Fruit fly (Drosophila melanogaster): ENCODE data around the gene PEK.

The PEK gene

dm6 chr3R:5454334-5454733 is 10.2 kb downstream of the PEK start:
- TF ChIP-seq CG4496 (GFP tag; IDR thresholded peaks at IDR 0.05) (no peak), CG8301 (tag; optimal IDR thresholded peaks at IDR 0.05) (no peak), Snoo (tag; optimal IDR thresholded peaks at IDR 0.05) (no peak), CG8159 (tag; optimal IDR thresholded peaks at IDR 0.05) (no peak), CG12605 (GFP tag; IDR thresholded peaks at IDR 0.05) (no peak), CG9948 (tag; optimal IDR thresholded peaks at IDR 0.05) (no peak), Ets98B (GFP tag; IDR thresholded peaks at IDR 0.05) (no peak), CG10348 (GFP tag; IDR thresholded peaks at IDR 0.05) (no peak), gl (tag; optimal IDR thresholded peaks at IDR 0.05) (no peak), CG32121 (GFP tag; IDR thresholded peaks at IDR 0.05) (no peak), Pif1B (GFP tag; optimal IDR thresholded peaks at IDR 0.05) (no peak), CG14655 (GFP tag; optimal IDR thresholded peaks at IDR 0.05) (no peak), fd96Ca (GFP tag; IDR thresholded peaks at IDR 0.05) (no peak), EcR (GFP tag; optimal IDR thresholded peaks at IDR 0.05) (no peak), rn (GFP tag; IDR thresholded peaks at IDR 0.05) (no peak)

- no peak for TF ChIP-seq CG4496 (GFP tag; IDR thresholded peaks at IDR 0.05)
- no peak for TF ChIP-seq CG10348 (GFP tag; IDR thresholded peaks at IDR 0.05)
- no peak for TF ChIP-seq CG34367 (tag; optimal IDR thresholded peaks at IDR 0.05)
- TF ChIP-seq D1 (tag; optimal IDR thresholded peaks at IDR 0.05) = no peak
- TF ChIP-seq CG32121 (GFP tag; IDR thresholded peaks at IDR 0.05) = no peak
Measured at dm6 chr3R:5438750-5439149, 25.8 kb downstream of the PEK start.

dm6 chr3R:5429786-5430185 is 34.8 kb downstream of the PEK start:
- TF ChIP-seq CG17806 (tag; optimal IDR thresholded peaks at IDR 0.05) (no peak), CG13204 (GFP tag; optimal IDR thresholded peaks at IDR 0.05) (no peak), CG8301 (tag; optimal IDR thresholded peaks at IDR 0.05) (no peak), CG32121 (GFP tag; IDR thresholded peaks at IDR 0.05) (no peak), gl (tag; optimal IDR thresholded peaks at IDR 0.05) (no peak), EcR (GFP tag; optimal IDR thresholded peaks at IDR 0.05) (no peak), CG4496 (GFP tag; IDR thresholded peaks at IDR 0.05) (no peak), D1 (tag; optimal IDR thresholded peaks at IDR 0.05) (no peak), CG14655 (GFP tag; optimal IDR thresholded peaks at IDR 0.05) (no peak), Pif1A (GFP tag; optimal IDR thresholded peaks at IDR 0.05) (no peak), CG15710 (tag; optimal IDR thresholded peaks at IDR 0.05) (no peak), Pif1B (GFP tag; optimal IDR thresholded peaks at IDR 0.05) (no peak), CG9948 (tag; optimal IDR thresholded peaks at IDR 0.05) (no peak), CG10348 (GFP tag; IDR thresholded peaks at IDR 0.05) (no peak)

- no peak for TF ChIP-seq Pif1A (GFP tag; optimal IDR thresholded peaks at IDR 0.05)
- no peak for TF ChIP-seq CG34367 (tag; optimal IDR thresholded peaks at IDR 0.05)
- TF ChIP-seq fd96Ca (GFP tag; IDR thresholded peaks at IDR 0.05) = no peak
- TF ChIP-seq CG8301 (tag; optimal IDR thresholded peaks at IDR 0.05) = no peak
- TF ChIP-seq Ets98B (GFP tag; IDR thresholded peaks at IDR 0.05) = no peak
- TF ChIP-seq CG32121 (GFP tag; IDR thresholded peaks at IDR 0.05) = no peak
Measured at dm6 chr3R:5427157-5427556, 37.4 kb downstream of the PEK start, which contains the start of gene CG12147. TSS of gene CG12147 (minus strand) at chr3R:5427257.

- no peak for TF ChIP-seq gl (tag; optimal IDR thresholded peaks at IDR 0.05)
- TF ChIP-seq CG10348 (GFP tag; IDR thresholded peaks at IDR 0.05) = no peak
- TF ChIP-seq D1 (tag; optimal IDR thresholded peaks at IDR 0.05) = no peak
- no peak for TF ChIP-seq rn (GFP tag; IDR thresholded peaks at IDR 0.05)
- TF ChIP-seq fd96Ca (GFP tag; IDR thresholded peaks at IDR 0.05) = no peak; the same call in 2 of the 3 replicates
- TF ChIP-seq CG8301 (tag; optimal IDR thresholded peaks at IDR 0.05) = no peak
- TF ChIP-seq CG14655 (GFP tag; optimal IDR thresholded peaks at IDR 0.05) = peak; percentile 11
- no peak for TF ChIP-seq CG13204 (GFP tag; optimal IDR thresholded peaks at IDR 0.05)
- TF ChIP-seq CG17806 (tag; optimal IDR thresholded peaks at IDR 0.05) = no peak
- no peak for TF ChIP-seq CG32121 (GFP tag; IDR thresholded peaks at IDR 0.05)
- TF ChIP-seq CG8159 (tag; optimal IDR thresholded peaks at IDR 0.05) = peak; percentile 3
- TF ChIP-seq CG12605 (GFP tag; IDR thresholded peaks at IDR 0.05) = no peak
- no peak for TF ChIP-seq CG34367 (tag; optimal IDR thresholded peaks at IDR 0.05)
- no peak for TF ChIP-seq CG15710 (tag; optimal IDR thresholded peaks at IDR 0.05)
- no peak for TF ChIP-seq EcR (GFP tag; optimal IDR thresholded peaks at IDR 0.05)
- TF ChIP-seq Pif1A (GFP tag; optimal IDR thresholded peaks at IDR 0.05) = no peak
- TF ChIP-seq CG9948 (tag; optimal IDR thresholded peaks at IDR 0.05) = no peak
- TF ChIP-seq Ets98B (GFP tag; IDR thresholded peaks at IDR 0.05) = peak; percentile 50; the same call in 1 of the 2 replicates
- TF ChIP-seq CG4496 (GFP tag; IDR thresholded peaks at IDR 0.05) = peak; percentile 59; the same call in 1 of the 3 replicates
Measured at dm6 chr3R:5422123-5422522, 42.4 kb downstream of the PEK start.

dm6 chr3R:5420454-5420853 is 44.1 kb downstream of the PEK start:
- TF ChIP-seq gl (tag; optimal IDR thresholded peaks at IDR 0.05) (no peak), fd96Ca (GFP tag; IDR thresholded peaks at IDR 0.05) (no peak), Ets98B (GFP tag; IDR thresholded peaks at IDR 0.05) (no peak), D1 (tag; optimal IDR thresholded peaks at IDR 0.05) (no peak), CG8159 (tag; optimal IDR thresholded peaks at IDR 0.05) (no peak), CG32121 (GFP tag; IDR thresholded peaks at IDR 0.05) (no peak), EcR (GFP tag; optimal IDR thresholded peaks at IDR 0.05) (no peak), Pif1A (GFP tag; optimal IDR thresholded peaks at IDR 0.05) (no peak), CG17806 (tag; optimal IDR thresholded peaks at IDR 0.05) (no peak), CG10348 (GFP tag; IDR thresholded peaks at IDR 0.05) (no peak), CG8301 (tag; optimal IDR thresholded peaks at IDR 0.05) (no peak), CG14655 (GFP tag; optimal IDR thresholded peaks at IDR 0.05) (no peak), CG15710 (tag; optimal IDR thresholded peaks at IDR 0.05) (no peak), CG9948 (tag; optimal IDR thresholded peaks at IDR 0.05) (no peak)
